Fruit fly (Drosophila melanogaster) whole organism, wandering third instar larva: Measurements from ENCODE around the gene CG42340.

Experiments used
- dmrt93B ChIP-seq: fragments of 200-800 bp; sonication (Bioruptor generic); optimal IDR thresholded peaks from 2 replicates; lab custom pipeline; 2018; ENCODE audit warnings: missing biosample characterization, mild to moderate bottlenecking, missing genetic modification characterization
- usp ChIP-seq: fragments of >200 bp; optimal IDR thresholded peaks from 2 replicates; lab custom pipeline; 2017; ENCODE audit warnings: missing biosample characterization, missing genetic modification characterization

dm6 chrX:6541277-6541676, 17.2 kb upstream of the CG42340 start:
- TF ChIP-seq usp (GFP tag; lab: Kevin White, UChicago) (no peak), dmrt93B (GFP tag; lab: Kevin White, UChicago) (no peak)
